Worm (Caenorhabditis elegans): Measurements from ENCODE around the gene pafo-1.
A peak's percentile ranks its signal among the peaks of the same experiment; 100 is the strongest.

pafo-1 gene

ce11 chrV:11531100-11531499 lies 9.6 kb downstream of the pafo-1 start (continued):
- TF ChIP-seq nhr-23 (tag; optimal IDR thresholded peaks at IDR 0.05) (no peak), egl-27 (tag; optimal IDR thresholded peaks at IDR 0.05) (peak; percentile 32), ceh-82 (tag; optimal IDR thresholded peaks at IDR 0.05) (no peak), ztf-11 (tag; optimal IDR thresholded peaks at IDR 0.05) (no peak), blmp-1 (tag; optimal IDR thresholded peaks at IDR 0.05; ENCODE audit: insufficient read depth) (peak; percentile 97), ama-1 (optimal IDR thresholded peaks at IDR 0.05) (no peak), alr-1 (tag; optimal IDR thresholded peaks at IDR 0.05) (no peak), aly-2 (tag; optimal IDR thresholded peaks at IDR 0.05) (no peak), nhr-12 (tag; optimal IDR thresholded peaks at IDR 0.05) (no peak), R02D3.7 (tag; optimal IDR thresholded peaks at IDR 0.05) (no peak), nhr-25 (tag; optimal IDR thresholded peaks at IDR 0.05) (peak; percentile 96), nhr-77 (tag; optimal IDR thresholded peaks at IDR 0.05) (no peak), C34F6.9 (tag; optimal IDR thresholded peaks at IDR 0.05) (peak; percentile 24), nhr-11 (tag; optimal IDR thresholded peaks at IDR 0.05) (no peak), F13H6.1 (tag; optimal IDR thresholded peaks at IDR 0.05) (peak; percentile 48), sma-3 (GFP tag; optimal IDR thresholded peaks at IDR 0.05) (peak; percentile 82), nhr-237 (tag; optimal IDR thresholded peaks at IDR 0.05) (no peak), sma-9 (GFP tag; optimal IDR thresholded peaks at IDR 0.05) (peak; percentile 65), sma-9 (tag; optimal IDR thresholded peaks at IDR 0.05) (no peak), elt-3 (tag; optimal IDR thresholded peaks at IDR 0.05) (no peak)

- peak; percentile 96 for TF ChIP-seq blmp-1 (tag; optimal IDR thresholded peaks at IDR 0.05; ENCODE audit: insufficient read depth)
- TF ChIP-seq unc-39 (tag; optimal IDR thresholded peaks at IDR 0.05): no peak
- TF ChIP-seq mdl-1 (tag; optimal IDR thresholded peaks at IDR 0.05): peak; percentile 46 to 83
- peak; percentile 94 for TF ChIP-seq fos-1 (tag; optimal IDR thresholded peaks at IDR 0.05)
- TF ChIP-seq lin-39 (tag; optimal IDR thresholded peaks at IDR 0.05): no peak
- no peak for TF ChIP-seq alr-1 (tag; optimal IDR thresholded peaks at IDR 0.05)
- no peak for TF ChIP-seq unc-55 (GFP tag; optimal IDR thresholded peaks at IDR 0.05)
- TF ChIP-seq ceh-82 (tag; optimal IDR thresholded peaks at IDR 0.05): no peak
- no peak for TF ChIP-seq elt-3 (tag; optimal IDR thresholded peaks at IDR 0.05)
- peak; percentile 97 for TF ChIP-seq sma-9 (GFP tag; optimal IDR thresholded peaks at IDR 0.05)
- TF ChIP-seq sma-9 (tag; optimal IDR thresholded peaks at IDR 0.05): no peak
- no peak for TF ChIP-seq ama-1 (optimal IDR thresholded peaks at IDR 0.05)
- TF ChIP-seq skn-1 (tag; optimal IDR thresholded peaks at IDR 0.05): no peak
- TF ChIP-seq aly-2 (tag; optimal IDR thresholded peaks at IDR 0.05): no peak
- TF ChIP-seq C34F6.9 (tag; optimal IDR thresholded peaks at IDR 0.05): peak; percentile 65
- no peak for TF ChIP-seq nhr-12 (tag; optimal IDR thresholded peaks at IDR 0.05)
- no peak for TF ChIP-seq unc-62 (GFP tag; optimal IDR thresholded peaks at IDR 0.05)
- TF ChIP-seq zag-1 (tag; optimal IDR thresholded peaks at IDR 0.05): no peak
- TF ChIP-seq gmeb-1 (tag; optimal IDR thresholded peaks at IDR 0.05): peak; percentile 55
- TF ChIP-seq nhr-23 (tag; optimal IDR thresholded peaks at IDR 0.05): no peak
- peak; percentile 90 for TF ChIP-seq nhr-129 (tag; optimal IDR thresholded peaks at IDR 0.05)
- TF ChIP-seq nhr-11 (tag; optimal IDR thresholded peaks at IDR 0.05): no peak
- peak; percentile 77 for TF ChIP-seq egl-27 (tag; optimal IDR thresholded peaks at IDR 0.05)
- peak; percentile 38 for TF ChIP-seq ztf-4 (tag; optimal IDR thresholded peaks at IDR 0.05)
- TF ChIP-seq nhr-237 (tag; optimal IDR thresholded peaks at IDR 0.05): no peak
- no peak for TF ChIP-seq elt-1 (tag; optimal IDR thresholded peaks at IDR 0.05)
- TF ChIP-seq Y55F3AM.14 (GFP tag; optimal IDR thresholded peaks at IDR 0.05): peak; percentile 73
- TF ChIP-seq dmd-4 (tag; optimal IDR thresholded peaks at IDR 0.05): no peak
- TF ChIP-seq nhr-25 (tag; optimal IDR thresholded peaks at IDR 0.05): peak; percentile 95
- no peak for TF ChIP-seq lin-11 (tag; optimal IDR thresholded peaks at IDR 0.05)
- TF ChIP-seq sem-4 (tag; optimal IDR thresholded peaks at IDR 0.05): peak; percentile 82
- peak; percentile 13 to 80 for TF ChIP-seq lsy-2 (tag; optimal IDR thresholded peaks at IDR 0.05)
- TF ChIP-seq crh-2 (tag; optimal IDR thresholded peaks at IDR 0.05): peak; percentile 80
- peak; percentile 77 for TF ChIP-seq nhr-21 (tag; optimal IDR thresholded peaks at IDR 0.05)
- peak; percentile 76 for TF ChIP-seq lin-13 (GFP tag; optimal IDR thresholded peaks at IDR 0.05)
- no peak for TF ChIP-seq ZK546.5 (tag; optimal IDR thresholded peaks at IDR 0.05)
- TF ChIP-seq F13H6.1 (tag; optimal IDR thresholded peaks at IDR 0.05): peak; percentile 96
- no peak for TF ChIP-seq snpc-4 (tag; optimal IDR thresholded peaks at IDR 0.05)
- TF ChIP-seq mab-5 (tag; optimal IDR thresholded peaks at IDR 0.05): peak; percentile 19
- no peak for TF ChIP-seq ceh-16 (tag; optimal IDR thresholded peaks at IDR 0.05)
- no peak for TF ChIP-seq ztf-1 (GFP tag; conservative IDR thresholded peaks at IDR 0.05)
- TF ChIP-seq ztf-11 (tag; optimal IDR thresholded peaks at IDR 0.05): no peak
- TF ChIP-seq sma-3 (GFP tag; optimal IDR thresholded peaks at IDR 0.05): peak; percentile 91
- TF ChIP-seq R02D3.7 (tag; optimal IDR thresholded peaks at IDR 0.05): no peak
- no peak for TF ChIP-seq mbf-1 (tag; optimal IDR thresholded peaks at IDR 0.05)
- no peak for TF ChIP-seq peb-1 (tag; optimal IDR thresholded peaks at IDR 0.05)
- TF ChIP-seq nhr-77 (tag; optimal IDR thresholded peaks at IDR 0.05): no peak
- peak; percentile 73 for TF ChIP-seq nhr-6 (tag; optimal IDR thresholded peaks at IDR 0.05)
- no peak for TF ChIP-seq nhr-10 (tag; optimal IDR thresholded peaks at IDR 0.05)
Observed at ce11 chrV:11531831-11532534, 10.5 kb downstream of the pafo-1 start.
